Worm (Caenorhabditis elegans) whole organism, mixed stage, embryonic: ENCODE measurements around the gene ZK632.9.

Experiments used
- blmp-1 ChIP-seq: fragments of 150-350 bp; optimal IDR thresholded peaks from 2 replicates; lab custom pipeline; 2014; ENCODE audit warnings: missing biosample characterization, missing genetic modification characterization
- ham-2 ChIP-seq: fragments of 200-800 bp; sonication (Bioruptor generic); optimal IDR thresholded peaks from 2 replicates; lab custom pipeline; 2018; ENCODE audit warnings: mild to moderate bottlenecking, missing genetic modification characterization, missing compliant biosample characterization
- lin-13 ChIP-seq: fragments of 150-350 bp; optimal IDR thresholded peaks from 2 replicates; lab custom pipeline; 2014; ENCODE audit warnings: missing biosample characterization, missing genetic modification characterization
- lsy-2 ChIP-seq: fragments of 150-350 bp; optimal IDR thresholded peaks from 2 replicates; lab custom pipeline; 2014; ENCODE audit warnings: missing biosample characterization, missing genetic modification characterization
- nhr-237 ChIP-seq: fragments of 150-350 bp; optimal IDR thresholded peaks from 2 replicates; lab custom pipeline; 2014; ENCODE audit warnings: missing biosample characterization, missing genetic modification characterization
- pha-4 ChIP-seq: fragments of 150-350 bp; optimal IDR thresholded peaks from 2 replicates; lab custom pipeline; 2018; ENCODE audit warnings: missing biosample characterization, missing genetic modification reagents, missing genetic modification characterization
- unc-39 ChIP-seq: fragments of 150-350 bp; optimal IDR thresholded peaks from 2 replicates; lab custom pipeline; 2014; ENCODE audit warnings: missing biosample characterization, missing genetic modification characterization
- unc-62 ChIP-seq: fragments of 150-350 bp; optimal IDR thresholded peaks from 2 replicates; lab custom pipeline; 2014; ENCODE audit warnings: missing biosample characterization, missing genetic modification reagents, missing genetic modification characterization

- TF ChIP-seq lin-13 (tag; lab: Kevin White, UChicago) = no peak
- TF ChIP-seq nhr-237 (tag; lab: Kevin White, UChicago) = peak; percentile 9
- no peak for TF ChIP-seq blmp-1 (tag; lab: Kevin White, UChicago)
- TF ChIP-seq unc-62 (GFP tag; lab: Kevin White, UChicago) = no peak
- TF ChIP-seq ham-2 (GFP tag; lab: Kevin White, UChicago) = no peak
- TF ChIP-seq pha-4 = peak; percentile 76
- peak; percentile 96 for TF ChIP-seq lsy-2 (tag; lab: Kevin White, UChicago)
- no peak for TF ChIP-seq unc-39 (tag; lab: Kevin White, UChicago)
These were observed 2.1 kb upstream of the ZK632.9 start, which contains the start of the genes ZK632.10 and ZK632.11 for ce11 chrIII:9827163-9827951.
